Fruit fly (Drosophila melanogaster) whole organism: ENCODE data around the gene CG32447.
A peak's percentile ranks its signal among the peaks of the same experiment; 100 is the strongest.

Experiments used
- CG8478 ChIP-seq: fragments of >200 bp; optimal IDR thresholded peaks from 2 replicates; lab custom pipeline; 2018; ENCODE audit warnings: inconsistent platforms
- Dll ChIP-seq: fragments of >200 bp; optimal IDR thresholded peaks from 2 replicates; lab custom pipeline; 2017
- EcR ChIP-seq, 2 experiments: fragments of >200 bp; optimal IDR thresholded peaks; 2 replicates each; lab custom pipeline; 2017; ENCODE audit warnings: missing biosample characterization in 2 of 2, missing genetic modification characterization in 2 of 2, missing genetic modification reagents in 2 of 2
- pan ChIP-seq: fragments of >200 bp; optimal IDR thresholded peaks from 2 replicates; lab custom pipeline; 2017
- psq ChIP-seq: fragments of >200 bp; optimal IDR thresholded peaks from 2 replicates; lab custom pipeline; 2017
- usp ChIP-seq: fragments of >200 bp; optimal IDR thresholded peaks from 2 replicates; lab custom pipeline; 2017; ENCODE audit warnings: missing biosample characterization, missing genetic modification characterization, mixed read lengths

The CG32447 gene

DNA sequence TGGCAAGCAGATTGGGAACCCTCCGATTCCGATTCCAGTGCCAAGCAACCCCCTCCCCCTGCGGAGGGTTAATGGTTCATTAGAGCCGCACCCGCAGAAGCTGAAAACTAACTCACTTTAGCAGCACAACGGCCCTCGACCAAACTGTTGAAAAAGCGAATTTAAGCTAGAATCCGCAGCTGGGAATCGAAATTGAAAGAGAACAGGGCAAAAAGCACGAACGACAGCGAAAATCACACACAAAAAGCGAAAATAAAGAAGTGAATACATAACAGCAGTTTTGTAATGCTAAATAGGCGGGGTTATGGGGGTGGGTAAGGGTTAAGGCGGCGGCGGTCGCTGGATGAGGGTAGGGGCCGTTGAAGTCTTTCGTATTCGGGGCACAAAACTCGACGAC lies 21.6 kb upstream of the CG32447 start:
- TF ChIP-seq EcR (GFP tag; optimal IDR thresholded peaks at IDR 0.05; lab: Kevin White, UChicago) (no peak), CG8478 (no peak), usp (GFP tag; lab: Kevin White, UChicago) (no peak), Dll (lab: Kevin White, UChicago) (no peak)

- TF ChIP-seq Dll (lab: Kevin White, UChicago) (no peak), CG8478 (no peak), psq (lab: Kevin White, UChicago) (no peak), EcR (GFP tag; optimal IDR thresholded peaks at IDR 0.05; lab: Kevin White, UChicago) (no peak), pan (no peak), usp (GFP tag; lab: Kevin White, UChicago) (no peak)
Observed at dm6 chr3L:21727013-21727727, 21.0 kb upstream of the CG32447 start.

- no peak for TF ChIP-seq Dll (lab: Kevin White, UChicago)
- TF ChIP-seq CG8478: no peak
- no peak for TF ChIP-seq EcR (GFP tag; optimal IDR thresholded peaks at IDR 0.05; lab: Kevin White, UChicago)
- no peak for TF ChIP-seq psq (lab: Kevin White, UChicago)
- no peak for TF ChIP-seq pan
- no peak for TF ChIP-seq usp (GFP tag; lab: Kevin White, UChicago)
Observed at dm6 chr3L:21720869-21721268, 14.7 kb upstream of the CG32447 start.

DNA sequence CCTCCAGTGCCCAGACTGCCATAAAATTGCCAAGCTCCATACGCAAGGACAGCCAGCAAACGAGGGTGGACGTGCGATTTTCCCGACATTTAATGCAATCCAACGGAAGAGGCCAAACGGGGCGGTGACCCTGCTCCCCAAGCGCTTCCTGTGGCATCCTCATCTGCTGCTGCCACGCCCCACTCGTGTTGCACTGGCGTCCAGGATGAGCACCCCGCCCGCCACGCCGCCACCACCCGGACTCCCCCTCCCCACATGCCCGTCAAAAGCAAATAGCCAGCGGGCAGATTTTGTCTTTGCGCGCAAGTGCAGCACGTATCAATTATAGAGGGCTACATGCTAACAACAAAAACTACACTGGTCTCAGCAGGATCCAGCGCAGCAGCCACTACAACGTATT lies 12.1 kb upstream of the CG32447 start:
- TF ChIP-seq pan (no peak), Dll (lab: Kevin White, UChicago) (no peak), CG8478 (no peak), EcR (GFP tag; optimal IDR thresholded peaks at IDR 0.05; lab: Kevin White, UChicago) (no peak), psq (lab: Kevin White, UChicago) (no peak), usp (GFP tag; lab: Kevin White, UChicago) (no peak)

DNA sequence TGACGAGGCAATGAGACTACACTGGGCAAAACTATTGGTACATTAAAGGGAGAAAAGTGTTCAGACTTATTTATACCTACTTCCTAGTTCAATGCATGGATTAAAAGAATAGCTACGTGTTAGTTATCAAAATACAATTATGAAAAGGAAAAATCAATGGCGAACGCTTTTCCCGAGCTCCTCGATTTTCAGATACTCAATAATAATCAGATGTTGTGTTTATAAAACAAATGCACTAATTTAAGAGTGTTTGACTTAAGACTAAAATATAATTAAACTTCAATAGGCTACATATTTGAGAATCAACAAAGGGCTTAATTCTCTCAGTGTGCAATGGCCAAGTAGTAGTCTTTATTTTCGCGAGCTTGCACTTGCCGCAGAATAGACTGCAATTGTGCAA lies 9.8 kb upstream of the CG32447 start:
- TF ChIP-seq pan (no peak), Dll (lab: Kevin White, UChicago) (no peak), psq (lab: Kevin White, UChicago) (no peak), EcR (GFP tag; optimal IDR thresholded peaks at IDR 0.05; lab: Kevin White, UChicago) (no peak), CG8478 (no peak), usp (GFP tag; lab: Kevin White, UChicago) (no peak)

DNA sequence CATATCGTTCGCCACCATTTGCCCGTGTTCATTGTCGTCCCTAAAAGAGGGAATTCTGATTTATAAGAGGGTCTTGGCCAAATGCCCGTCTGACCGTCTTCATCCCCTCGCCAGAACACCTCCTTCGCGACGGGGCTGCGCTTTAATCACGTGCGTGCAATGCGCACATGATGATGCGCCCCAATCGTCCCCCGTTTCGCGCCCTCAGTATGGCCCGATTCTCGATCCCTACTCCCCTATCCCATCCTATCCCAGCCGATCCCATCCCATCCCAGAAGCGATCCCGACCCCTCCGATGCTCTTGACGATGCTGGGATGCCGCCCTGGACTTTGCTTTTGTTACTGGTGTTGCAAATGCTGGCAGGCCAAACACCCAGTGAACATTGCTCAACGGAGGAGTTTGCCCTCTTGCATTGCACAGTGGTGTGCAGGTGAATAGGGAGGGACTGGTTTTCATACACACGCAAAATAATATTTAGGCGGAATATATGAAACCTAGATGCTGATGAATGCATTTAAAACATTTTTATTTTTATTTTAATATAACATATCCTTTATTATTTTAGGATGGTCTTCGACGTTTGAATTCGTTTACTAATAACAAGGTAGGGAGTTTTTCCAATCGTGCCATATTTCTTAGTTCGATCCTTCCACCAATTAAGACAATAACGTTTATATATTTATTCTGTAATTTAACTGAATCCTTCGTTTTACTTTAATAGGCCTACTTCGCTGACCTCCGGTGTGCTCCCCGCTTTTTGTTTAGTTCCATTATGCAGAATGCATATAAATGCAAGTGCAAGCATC lies 3.8 kb upstream of the CG32447 start:
- no peak for TF ChIP-seq Dll (lab: Kevin White, UChicago)
- TF ChIP-seq EcR (GFP tag; optimal IDR thresholded peaks at IDR 0.05; lab: Kevin White, UChicago): peak in 1 of 2 experiments; percentile 21

- no peak for TF ChIP-seq EcR (GFP tag; optimal IDR thresholded peaks at IDR 0.05; lab: Kevin White, UChicago)
Observed at dm6 chr3L:21700945-21701344, 5.2 kb downstream of the CG32447 start.

DNA sequence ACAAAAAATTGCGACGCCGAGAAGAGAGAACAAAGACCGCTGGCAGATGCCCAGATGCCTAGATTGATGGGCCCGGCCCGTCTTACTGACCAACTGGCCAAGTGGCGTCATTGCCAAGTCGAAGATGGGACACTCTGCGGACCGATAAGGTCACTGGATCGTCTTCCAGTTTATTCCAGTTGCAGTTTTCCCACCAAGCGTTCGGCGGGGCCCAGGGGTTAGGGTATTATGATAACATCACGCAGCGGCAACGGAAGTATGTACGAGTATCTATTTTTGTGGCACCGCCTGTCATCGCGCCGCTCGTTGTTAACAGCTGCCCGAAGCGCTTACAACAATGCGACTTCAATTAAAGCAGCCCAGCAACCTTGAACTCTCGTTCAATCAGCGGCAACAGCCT lies 6.1 kb downstream of the CG32447 start:
- no peak for TF ChIP-seq pan
- no peak for TF ChIP-seq EcR (GFP tag; optimal IDR thresholded peaks at IDR 0.05; lab: Kevin White, UChicago)
- TF ChIP-seq usp (GFP tag; lab: Kevin White, UChicago): no peak
- no peak for TF ChIP-seq Dll (lab: Kevin White, UChicago)

DNA sequence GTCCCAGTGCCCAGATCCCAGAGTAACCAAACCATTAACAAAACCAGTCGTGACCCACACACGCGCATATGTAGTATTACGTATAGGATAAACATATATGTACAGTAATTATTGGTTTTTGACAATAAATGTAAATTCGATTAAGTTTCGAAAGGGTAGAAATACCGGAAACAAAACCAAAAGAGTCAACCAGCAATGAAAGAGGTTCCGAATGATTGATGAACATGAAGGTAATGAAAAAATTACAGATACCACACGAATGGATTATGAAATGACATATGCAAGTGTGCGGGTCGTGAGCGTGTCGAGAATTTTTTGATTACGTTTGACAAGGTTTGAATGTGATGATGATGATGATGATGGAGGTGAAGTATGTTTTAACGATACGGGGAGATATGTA lies 11.5 kb downstream of the CG32447 start:
- no peak for TF ChIP-seq CG8478

DNA sequence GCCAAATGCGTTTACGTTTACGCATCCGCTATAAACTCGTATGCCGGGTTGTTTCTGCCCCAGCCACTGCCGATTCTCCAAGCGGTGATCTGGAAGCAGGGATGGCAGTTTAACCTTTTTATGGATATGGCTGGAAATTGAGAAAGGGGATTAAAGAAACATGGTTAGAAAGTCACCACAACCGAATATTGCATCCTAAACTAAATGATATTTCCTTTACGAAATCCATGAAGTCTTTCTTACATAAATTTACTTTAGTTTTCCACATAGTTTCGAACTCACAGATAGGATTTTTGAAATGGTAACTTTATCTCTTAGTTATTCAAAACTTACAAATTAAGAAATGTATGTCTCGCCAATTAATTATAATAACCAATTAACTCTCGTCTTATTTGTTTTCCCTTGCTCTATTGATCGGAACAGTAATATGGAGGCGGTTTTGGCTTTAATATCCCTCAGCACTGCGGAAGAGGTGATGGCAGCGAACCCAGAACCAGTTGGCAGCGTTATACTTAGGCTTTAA lies 17.5 kb downstream of the CG32447 start:
- TF ChIP-seq EcR (GFP tag; optimal IDR thresholded peaks at IDR 0.05; lab: Kevin White, UChicago): no peak
- no peak for TF ChIP-seq Dll (lab: Kevin White, UChicago)
- no peak for TF ChIP-seq psq (lab: Kevin White, UChicago)
- no peak for TF ChIP-seq CG8478
- TF ChIP-seq pan: no peak
- no peak for TF ChIP-seq usp (GFP tag; lab: Kevin White, UChicago)

dm6 chr3L:21685753-21686152 lies 20.4 kb downstream of the CG32447 start:
- TF ChIP-seq usp (GFP tag; lab: Kevin White, UChicago) (no peak), EcR (GFP tag; optimal IDR thresholded peaks at IDR 0.05; lab: Kevin White, UChicago) (no peak), pan (no peak), Dll (lab: Kevin White, UChicago) (no peak), CG8478 (no peak), psq (lab: Kevin White, UChicago) (no peak)

dm6 chr3L:21683942-21684341 lies 22.2 kb downstream of the CG32447 start, which contains the start of gene Sfp78E:
TSS of gene Sfp78E (minus strand) at chr3L:21684042.
- TF ChIP-seq CG8478: no peak
- TF ChIP-seq Dll (lab: Kevin White, UChicago): no peak
- TF ChIP-seq usp (GFP tag; lab: Kevin White, UChicago): no peak
- no peak for TF ChIP-seq pan
- no peak for TF ChIP-seq EcR (GFP tag; optimal IDR thresholded peaks at IDR 0.05; lab: Kevin White, UChicago)
- no peak for TF ChIP-seq psq (lab: Kevin White, UChicago)
